Worm (Caenorhabditis elegans) whole organism, midembryonic: ENCODE results near the gene ZK1127.13.

Experiments used
- T22C8.4 ChIP-seq: fragments of 200-800 bp; sonication (Bioruptor generic); IDR thresholded peaks from 2 replicates; pipeline ENCODE4 v1.3.6; 2022; ENCODE audit warnings: missing genetic modification characterization, missing compliant biosample characterization
- cog-1 ChIP-seq: sonication (generic microtip); optimal IDR thresholded peaks from 2 replicates; lab custom pipeline; 2016; ENCODE audit warnings: missing genetic modification characterization, missing compliant biosample characterization
- flt-1 ChIP-seq: fragments of 200-800 bp; sonication (Bioruptor generic); IDR thresholded peaks from 2 replicates; pipeline ENCODE4 v1.3.6; 2022; ENCODE audit warnings: missing genetic modification characterization, missing compliant biosample characterization
- med-1 ChIP-seq: sonication (generic microtip); optimal IDR thresholded peaks from 2 replicates; lab custom pipeline; 2017; ENCODE audit warnings: missing genetic modification characterization, mild to moderate bottlenecking, missing compliant biosample characterization, antibody characterized with exemption, missing genetic modification reagents; ENCODE audit not compliant: insufficient read depth
- ref-1 ChIP-seq: fragments of 200-800 bp; sonication (Bioruptor generic); conservative IDR thresholded peaks from 2 replicates; pipeline ENCODE4 v1.3.6; 2022; ENCODE audit warnings: missing genetic modification reagents, missing genetic modification characterization, missing compliant biosample characterization
- ztf-23 ChIP-seq: fragments of 200-800 bp; sonication (Bioruptor generic); IDR thresholded peaks from 2 replicates; pipeline ENCODE4 v1.3.6; 2022; ENCODE audit warnings: missing genetic modification reagents, missing genetic modification characterization, missing compliant biosample characterization

ce11 chrII:7103111-7103510, 50.0 kb downstream of the ZK1127.13 start:
- TF ChIP-seq T22C8.4 (GFP tag; lab: Robert Waterston, UW), result no peak
- TF ChIP-seq cog-1 (tag; lab: Kevin White, UChicago), result no peak
- no peak for TF ChIP-seq flt-1 (GFP tag; lab: Robert Waterston, UW)
- no peak for TF ChIP-seq ztf-23 (GFP tag; lab: Robert Waterston, UW)
- TF ChIP-seq ref-1 (GFP tag; lab: Robert Waterston, UW), result no peak
- TF ChIP-seq med-1 (GFP tag; lab: Kevin White, UChicago), result no peak
